Worm (Caenorhabditis elegans): ENCODE results near the gene K08B12.3.

Gene K08B12.3

ce11 chrV:6229457-6229949 is 5.5 kb upstream of the K08B12.3 start:
- no peak for TF ChIP-seq madf-2 (tag; optimal IDR thresholded peaks at IDR 0.05)
- TF ChIP-seq lin-11 (tag; optimal IDR thresholded peaks at IDR 0.05), result no peak
- peak; percentile 82 for TF ChIP-seq ceh-18 (tag; optimal IDR thresholded peaks at IDR 0.05)
- TF ChIP-seq elt-2 (tag; optimal IDR thresholded peaks at IDR 0.05), result peak; percentile 97
- TF ChIP-seq fkh-6 (tag; optimal IDR thresholded peaks at IDR 0.05), result no peak
- TF ChIP-seq pqm-1 (tag; optimal IDR thresholded peaks at IDR 0.05), result peak; percentile 68
- TF ChIP-seq ceh-31 (tag; optimal IDR thresholded peaks at IDR 0.05), result peak; percentile 8
- peak; percentile 46 for TF ChIP-seq rnt-1 (tag; optimal IDR thresholded peaks at IDR 0.05)
- no peak for TF ChIP-seq hlh-15 (tag; optimal IDR thresholded peaks at IDR 0.05)
- TF ChIP-seq pax-1 (tag; optimal IDR thresholded peaks at IDR 0.05), result no peak
- peak; percentile 0 for TF ChIP-seq ets-4 (tag; optimal IDR thresholded peaks at IDR 0.05)

DNA sequence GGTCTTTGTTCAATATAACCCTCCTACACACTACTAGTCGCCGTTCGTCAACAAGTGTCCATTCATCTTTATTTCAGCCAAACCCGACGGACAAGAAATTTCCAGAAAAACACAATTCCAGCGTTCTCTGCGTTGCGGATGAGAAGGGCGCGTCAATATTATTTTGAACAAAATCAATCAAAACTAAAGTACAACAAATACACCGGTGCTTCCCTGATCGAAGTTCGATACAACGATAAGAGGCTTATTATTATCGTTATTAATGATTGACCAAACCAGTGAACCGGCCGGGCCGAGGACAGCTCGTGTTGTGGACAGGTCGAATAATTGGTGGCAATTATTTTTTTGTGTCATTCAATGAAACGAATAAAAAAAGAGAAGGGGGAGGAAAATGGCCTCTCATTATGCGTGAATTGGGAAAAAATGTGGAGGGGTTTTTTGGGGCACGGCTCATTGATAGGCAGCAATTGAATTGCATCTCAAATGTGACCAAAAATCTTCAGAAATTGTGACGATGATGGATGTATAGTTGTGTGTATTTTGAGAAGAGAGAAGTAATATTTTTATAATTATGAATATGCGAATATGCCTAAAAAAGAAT is 4.2 kb upstream of the K08B12.3 start:
- peak; percentile 39 for TF ChIP-seq ceh-31 (tag; optimal IDR thresholded peaks at IDR 0.05)
- no peak for TF ChIP-seq sdc-2 (tag; optimal IDR thresholded peaks at IDR 0.05)
- TF ChIP-seq pqm-1 (tag; optimal IDR thresholded peaks at IDR 0.05), result no peak
- no peak for TF ChIP-seq ceh-24 (tag; optimal IDR thresholded peaks at IDR 0.05)

DNA sequence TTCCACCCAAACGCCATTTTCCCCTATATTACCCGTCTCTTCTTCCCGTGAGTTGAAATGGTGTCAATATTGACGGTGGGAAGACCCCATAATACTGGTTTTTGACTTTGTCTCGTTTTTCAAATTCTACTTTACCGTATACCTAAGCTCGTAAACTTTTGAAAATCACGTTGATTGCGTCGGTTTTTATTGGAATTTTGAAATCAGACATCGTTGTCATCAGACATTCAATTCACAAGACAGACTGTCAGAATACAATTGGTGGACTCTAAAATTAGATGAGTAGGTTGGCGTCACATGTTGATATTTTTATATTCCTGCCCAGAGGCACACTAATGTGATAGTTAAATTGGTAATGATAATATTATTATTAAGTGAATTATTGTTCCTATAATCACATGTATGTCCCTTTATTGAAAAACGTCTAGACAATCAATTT is 3.1 kb upstream of the K08B12.3 start:
- no peak for TF ChIP-seq Y22D7AL.16 (tag; optimal IDR thresholded peaks at IDR 0.05)
- no peak for TF ChIP-seq eyg-1 (tag; optimal IDR thresholded peaks at IDR 0.05)
- no peak for TF ChIP-seq hlh-13 (GFP tag; optimal IDR thresholded peaks at IDR 0.05)
- TF ChIP-seq hlh-15 (tag; optimal IDR thresholded peaks at IDR 0.05), result no peak
- TF ChIP-seq rnt-1 (tag; optimal IDR thresholded peaks at IDR 0.05), result no peak
- TF ChIP-seq fkh-10 (GFP tag; optimal IDR thresholded peaks at IDR 0.05), result no peak
- no peak for TF ChIP-seq elt-2 (tag; optimal IDR thresholded peaks at IDR 0.05)
- no peak for TF ChIP-seq ceh-24 (tag; optimal IDR thresholded peaks at IDR 0.05)
- TF ChIP-seq ceh-19 (GFP tag; optimal IDR thresholded peaks at IDR 0.05), result no peak

DNA sequence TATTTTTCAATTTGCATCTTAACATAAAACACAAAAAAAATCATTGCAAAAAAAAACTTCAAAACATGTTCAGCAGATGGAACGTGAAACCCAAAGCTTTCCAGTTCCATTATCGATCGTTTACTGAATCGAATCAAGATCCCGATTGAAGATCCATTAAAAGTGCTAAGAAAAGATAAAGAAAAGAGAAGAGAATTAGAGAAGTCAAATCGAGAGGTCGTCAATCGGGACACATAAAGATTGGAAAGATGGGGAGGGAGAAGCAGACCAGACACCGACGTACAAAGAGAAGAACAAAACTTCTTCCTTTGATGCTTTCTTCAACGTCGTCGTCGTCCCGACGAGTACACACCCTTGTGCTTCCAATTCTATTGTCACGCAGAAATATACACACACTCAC is 2.1 kb upstream of the K08B12.3 start:
- TF ChIP-seq unc-42 (tag; optimal IDR thresholded peaks at IDR 0.05), result peak; percentile 5
- peak; percentile 39 for TF ChIP-seq ceh-31 (tag; optimal IDR thresholded peaks at IDR 0.05)
- no peak for TF ChIP-seq ceh-14 (tag; optimal IDR thresholded peaks at IDR 0.05)

ce11 chrV:6233952-6234351 is 1.0 kb upstream of the K08B12.3 start:
- TF ChIP-seq fkh-6 (tag; optimal IDR thresholded peaks at IDR 0.05) (no peak), sox-2 (GFP tag; IDR thresholded peaks at IDR 0.05) (peak; percentile 55; the same call in 1 of the 2 replicates), ceh-31 (tag; optimal IDR thresholded peaks at IDR 0.05) (peak; percentile 32)

DNA sequence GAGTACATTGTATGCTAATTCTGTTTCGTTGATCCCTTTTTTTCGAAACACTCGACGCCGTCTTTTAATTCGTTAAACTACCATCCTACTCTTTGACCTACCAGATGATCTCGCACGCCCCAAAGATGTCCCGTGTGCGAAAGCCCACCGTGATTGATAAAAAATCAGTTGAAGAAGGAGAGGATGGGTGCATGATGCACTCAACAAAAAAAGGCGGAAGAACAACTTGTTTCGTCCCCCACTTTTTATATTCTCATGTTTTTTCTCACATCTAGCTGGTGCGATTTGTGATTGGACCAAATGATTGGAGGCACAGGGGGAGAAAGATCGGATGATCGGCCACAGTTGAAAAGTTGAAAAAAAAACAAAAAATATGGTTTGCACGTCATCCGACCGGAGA is 3.4 kb downstream of the K08B12.3 start:
- no peak for TF ChIP-seq ceh-24 (tag; optimal IDR thresholded peaks at IDR 0.05)
- TF ChIP-seq gmeb-2 (tag; optimal IDR thresholded peaks at IDR 0.05), result no peak
- TF ChIP-seq elt-2 (tag; optimal IDR thresholded peaks at IDR 0.05), result no peak
- TF ChIP-seq ceh-2 (tag; optimal IDR thresholded peaks at IDR 0.05), result no peak
- TF ChIP-seq syd-9 (tag; optimal IDR thresholded peaks at IDR 0.05), result no peak
- no peak for TF ChIP-seq ttx-3 (tag; optimal IDR thresholded peaks at IDR 0.05)
- no peak for TF ChIP-seq fkh-6 (tag; optimal IDR thresholded peaks at IDR 0.05)
- TF ChIP-seq tbx-2 (tag; optimal IDR thresholded peaks at IDR 0.05), result no peak
- TF ChIP-seq hlh-30 (tag; optimal IDR thresholded peaks at IDR 0.05; ENCODE audit: insufficient read depth), result no peak
- TF ChIP-seq ref-2 (tag; optimal IDR thresholded peaks at IDR 0.05), result no peak
- no peak for TF ChIP-seq unc-3 (GFP tag; conservative IDR thresholded peaks at IDR 0.05)
- no peak for TF ChIP-seq unc-3 (tag; optimal IDR thresholded peaks at IDR 0.05)
- TF ChIP-seq hlh-6 (tag; optimal IDR thresholded peaks at IDR 0.05), result no peak
- no peak for TF ChIP-seq rnt-1 (tag; optimal IDR thresholded peaks at IDR 0.05)
- TF ChIP-seq ceh-19 (GFP tag; optimal IDR thresholded peaks at IDR 0.05), result no peak
- TF ChIP-seq ahr-1 (tag; optimal IDR thresholded peaks at IDR 0.05), result no peak
- no peak for TF ChIP-seq madf-2 (tag; optimal IDR thresholded peaks at IDR 0.05)

Data from whole organism, late embryonic.